1 fruit fly cellular context compared by ENCODE assay signal in the genomic region with DNA sequence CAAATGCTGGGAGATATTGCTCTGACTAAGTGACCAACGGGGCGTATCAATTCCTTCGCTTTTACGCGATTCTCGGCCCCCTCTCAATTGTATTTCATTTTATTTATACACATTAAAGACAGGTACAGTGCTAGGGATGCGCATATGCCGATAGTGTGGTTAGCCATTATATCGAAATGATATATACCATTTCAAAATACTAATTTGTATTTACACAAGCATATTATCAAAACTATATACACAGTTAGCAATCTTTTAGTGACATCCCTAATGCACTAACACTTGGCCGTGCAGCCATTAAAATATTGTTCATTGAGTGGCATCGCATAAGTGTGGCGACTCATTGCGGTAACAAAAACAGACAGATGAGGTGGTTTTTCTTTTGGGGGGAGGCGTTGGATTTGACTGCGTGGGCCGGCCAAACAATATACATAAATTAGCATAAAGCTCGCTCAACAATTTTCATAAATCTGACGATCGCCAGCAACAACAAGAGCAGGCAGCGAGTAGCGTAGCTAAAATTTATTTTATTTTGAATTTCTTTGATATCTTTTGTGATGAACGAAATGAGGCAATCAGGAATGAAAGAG.
TF ChIP-seq lines count a peak whose summit lies in the region.

No protein-coding gene starts in this region.

TF ChIP-seq in whole organism, embryonic, 481 proteins besides CTCF, POLR2A, EP300 and RAD21 (continued from another document):
- no peak for TF ChIP-seq CG2129 (GFP tag; IDR thresholded peaks at IDR 0.05; lab: Robert Waterston, UW; ENCODE audit: partially characterized antibody)
- TF ChIP-seq MESR4 (GFP tag; optimal IDR thresholded peaks at IDR 0.05; lab: Kevin White, UChicago) = no peak
- no peak for TF ChIP-seq tna (GFP tag; IDR thresholded peaks at IDR 0.05; lab: Robert Waterston, UW; ENCODE audit: partially characterized antibody)
- no peak for TF ChIP-seq tup (GFP tag; optimal IDR thresholded peaks at IDR 0.05; lab: Kevin White, UChicago)
- TF ChIP-seq CG4282 (GFP tag; optimal IDR thresholded peaks at IDR 0.05; lab: Kevin White, UChicago) = no peak
- peak; percentile 33 for TF ChIP-seq BEAF-32 (GFP tag; optimal IDR thresholded peaks at IDR 0.05; lab: Kevin White, UChicago)
- TF ChIP-seq hth (optimal IDR thresholded peaks at IDR 0.05; lab: Kevin White, UChicago) = no peak
- TF ChIP-seq CG7745 (tag; optimal IDR thresholded peaks at IDR 0.05; lab: Kevin White, UChicago) = no peak
- no peak for TF ChIP-seq CG10462 (GFP tag; optimal IDR thresholded peaks at IDR 0.05; lab: Kevin White, UChicago)
- TF ChIP-seq CG14710 (tag; optimal IDR thresholded peaks at IDR 0.05; lab: Kevin White, UChicago) = no peak
- TF ChIP-seq CG4854 (GFP tag; optimal IDR thresholded peaks at IDR 0.05; lab: Kevin White, UChicago) = no peak
- peak; percentile 48; the same call in 1 of the 2 replicates for TF ChIP-seq CG6272 (GFP tag; IDR thresholded peaks at IDR 0.05; lab: Robert Waterston, UW)
- TF ChIP-seq Dip3 (GFP tag; optimal IDR thresholded peaks at IDR 0.05; lab: Kevin White, UChicago) = peak; percentile 24
- peak; percentile 34 for TF ChIP-seq CG2120 (GFP tag; optimal IDR thresholded peaks at IDR 0.05; lab: Kevin White, UChicago)
- TF ChIP-seq mirr (GFP tag; optimal IDR thresholded peaks at IDR 0.05; lab: Kevin White, UChicago) = peak; percentile 11
- no peak for TF ChIP-seq dan (GFP tag; IDR thresholded peaks at IDR 0.05; lab: Robert Waterston, UW)
- no peak for TF ChIP-seq CG5245 (GFP tag; optimal IDR thresholded peaks at IDR 0.05; lab: Kevin White, UChicago)
- TF ChIP-seq peb (GFP tag; IDR thresholded peaks at IDR 0.05; lab: Robert Waterston, UW) = no peak
- TF ChIP-seq ac (GFP tag; optimal IDR thresholded peaks at IDR 0.05; lab: Kevin White, UChicago) = no peak
- TF ChIP-seq CG42726 (GFP tag; IDR thresholded peaks at IDR 0.05; lab: Robert Waterston, UW; ENCODE audit: partially characterized antibody) = no peak
- TF ChIP-seq CG17186 (GFP tag; optimal IDR thresholded peaks at IDR 0.05; lab: Kevin White, UChicago) = no peak
- no peak for TF ChIP-seq Sox100B (GFP tag; optimal IDR thresholded peaks at IDR 0.05; lab: Kevin White, UChicago)
- no peak for TF ChIP-seq CG10565 (GFP tag; optimal IDR thresholded peaks at IDR 0.05; lab: Kevin White, UChicago)
- no peak for TF ChIP-seq CG13296 (GFP tag; optimal IDR thresholded peaks at IDR 0.05; lab: Kevin White, UChicago)
- no peak for TF ChIP-seq inv (GFP tag; IDR thresholded peaks at IDR 0.05; lab: Robert Waterston, UW; ENCODE audit: partially characterized antibody)
- no peak for TF ChIP-seq CG32772 (GFP tag; IDR thresholded peaks at IDR 0.05; lab: Robert Waterston, UW)
- no peak for TF ChIP-seq sd (tag; optimal IDR thresholded peaks at IDR 0.05; lab: Kevin White, UChicago)
- TF ChIP-seq CG17385 (GFP tag; optimal IDR thresholded peaks at IDR 0.05; lab: Kevin White, UChicago) = peak; percentile 31
- no peak for TF ChIP-seq gsb (GFP tag; IDR thresholded peaks at IDR 0.05; lab: Robert Waterston, UW)
- no peak for TF ChIP-seq sim (GFP tag; IDR thresholded peaks at IDR 0.05; lab: Robert Waterston, UW)
- no peak for TF ChIP-seq ci (GFP tag; IDR thresholded peaks at IDR 0.05; lab: Robert Waterston, UW)
- TF ChIP-seq Six4 (GFP tag; optimal IDR thresholded peaks at IDR 0.05; lab: Kevin White, UChicago) = no peak
- TF ChIP-seq pfk (GFP tag; optimal IDR thresholded peaks at IDR 0.05; lab: Kevin White, UChicago) = no peak
- peak; percentile 63 for TF ChIP-seq slbo (GFP tag; IDR thresholded peaks at IDR 0.05; lab: Robert Waterston, UW)
- no peak for TF ChIP-seq CG7556 (GFP tag; optimal IDR thresholded peaks at IDR 0.05; lab: Kevin White, UChicago)
- no peak for TF ChIP-seq Mes4 (GFP tag; optimal IDR thresholded peaks at IDR 0.05; lab: Kevin White, UChicago)
- no peak for TF ChIP-seq CG11093 (GFP tag; IDR thresholded peaks at IDR 0.05; lab: Robert Waterston, UW)
- TF ChIP-seq Hr51 (GFP tag; optimal IDR thresholded peaks at IDR 0.05; lab: Kevin White, UChicago) = no peak
- no peak for TF ChIP-seq hb (GFP tag; IDR thresholded peaks at IDR 0.05; lab: Robert Waterston, UW; ENCODE audit: partially characterized antibody)
- TF ChIP-seq gfzf (GFP tag; optimal IDR thresholded peaks at IDR 0.05; lab: Kevin White, UChicago) = no peak
- TF ChIP-seq CG7357 (GFP tag; IDR thresholded peaks at IDR 0.05; lab: Robert Waterston, UW) = no peak
- no peak for TF ChIP-seq CG4707 (GFP tag; optimal IDR thresholded peaks at IDR 0.05; lab: Kevin White, UChicago)
- TF ChIP-seq CG13287 (GFP tag; IDR thresholded peaks at IDR 0.05; lab: Robert Waterston, UW; ENCODE audit: partially characterized antibody) = no peak
- no peak for TF ChIP-seq CG4617 (GFP tag; optimal IDR thresholded peaks at IDR 0.05; lab: Kevin White, UChicago; ENCODE audit: borderline replicate concordance)
- TF ChIP-seq luna (GFP tag; optimal IDR thresholded peaks at IDR 0.05; lab: Kevin White, UChicago) = no peak
- no peak for TF ChIP-seq Mad (GFP tag; optimal IDR thresholded peaks at IDR 0.05; lab: Kevin White, UChicago)
- TF ChIP-seq Hey (tag; optimal IDR thresholded peaks at IDR 0.05; lab: Kevin White, UChicago) = no peak
- TF ChIP-seq Dref (GFP tag; IDR thresholded peaks at IDR 0.05; lab: Robert Waterston, UW) = no peak
- no peak for TF ChIP-seq CG8281 (tag; optimal IDR thresholded peaks at IDR 0.05; lab: Kevin White, UChicago)
- no peak for TF ChIP-seq pb (GFP tag; optimal IDR thresholded peaks at IDR 0.05; lab: Kevin White, UChicago)
- TF ChIP-seq Sry-β (GFP tag; optimal IDR thresholded peaks at IDR 0.05; lab: Kevin White, UChicago) = no peak
- TF ChIP-seq trh (GFP tag; optimal IDR thresholded peaks at IDR 0.05; lab: Kevin White, UChicago) = no peak
- no peak for TF ChIP-seq Fer1 (GFP tag; optimal IDR thresholded peaks at IDR 0.05; lab: Kevin White, UChicago)
- TF ChIP-seq NK7.1 (GFP tag; optimal IDR thresholded peaks at IDR 0.05; lab: Kevin White, UChicago) = no peak
- peak; percentile 13 for TF ChIP-seq grau (tag; optimal IDR thresholded peaks at IDR 0.05; lab: Kevin White, UChicago)
- peak; percentile 27 for TF ChIP-seq CG9817 (tag; optimal IDR thresholded peaks at IDR 0.05; lab: Kevin White, UChicago)
- no peak for TF ChIP-seq bab2 (GFP tag; optimal IDR thresholded peaks at IDR 0.05; lab: Kevin White, UChicago)
- peak; percentile 14 for TF ChIP-seq CG10543 (GFP tag; optimal IDR thresholded peaks at IDR 0.05; lab: Kevin White, UChicago)
- no peak for TF ChIP-seq Poxn (GFP tag; IDR thresholded peaks at IDR 0.05; lab: Robert Waterston, UW)
- TF ChIP-seq BtbVII (GFP tag; optimal IDR thresholded peaks at IDR 0.05; lab: Kevin White, UChicago) = no peak
- peak; percentile 11 for TF ChIP-seq unpg (GFP tag; optimal IDR thresholded peaks at IDR 0.05; lab: Kevin White, UChicago)
- 0 out of 2 replicates have a peak, but pooled peaks have one; percentile 39 for TF ChIP-seq al (GFP tag; IDR thresholded peaks at IDR 0.05; lab: Robert Waterston, UW)
- TF ChIP-seq sob (GFP tag; IDR thresholded peaks at IDR 0.05; lab: Robert Waterston, UW) = no peak
- TF ChIP-seq gt (GFP tag; IDR thresholded peaks at IDR 0.05; lab: Robert Waterston, UW) = no peak
- TF ChIP-seq CG4404 (GFP tag; IDR thresholded peaks at IDR 0.05; lab: Robert Waterston, UW) = 0 out of 2 replicates have a peak, but pooled peaks have one; percentile 24
- TF ChIP-seq fru (optimal IDR thresholded peaks at IDR 0.05; lab: Kevin White, UChicago) = no peak
- no peak for TF ChIP-seq Hr39 (optimal IDR thresholded peaks at IDR 0.05; lab: Kevin White, UChicago)
- TF ChIP-seq CG11247 (GFP tag; IDR thresholded peaks at IDR 0.05; lab: Robert Waterston, UW) = no peak
- no peak for TF ChIP-seq trem (tag; optimal IDR thresholded peaks at IDR 0.05; lab: Kevin White, UChicago)
- TF ChIP-seq nerfin-1 (tag; optimal IDR thresholded peaks at IDR 0.05; lab: Kevin White, UChicago) = no peak
- TF ChIP-seq gcm (GFP tag; optimal IDR thresholded peaks at IDR 0.05; lab: Kevin White, UChicago) = no peak
- no peak for TF ChIP-seq bigmax (GFP tag; optimal IDR thresholded peaks at IDR 0.05; lab: Kevin White, UChicago)
- no peak for TF ChIP-seq Dll (GFP tag; IDR thresholded peaks at IDR 0.05; lab: Robert Waterston, UW; ENCODE audit: partially characterized antibody)
- TF ChIP-seq nau (GFP tag; optimal IDR thresholded peaks at IDR 0.05; lab: Kevin White, UChicago) = no peak
- TF ChIP-seq CG14667 (GFP tag; IDR thresholded peaks at IDR 0.05; lab: Robert Waterston, UW) = no peak
- no peak for TF ChIP-seq zen (tag; optimal IDR thresholded peaks at IDR 0.05; lab: Kevin White, UChicago)
- TF ChIP-seq Stat92E (GFP tag; optimal IDR thresholded peaks at IDR 0.05; lab: Kevin White, UChicago) = no peak
- TF ChIP-seq CG3065 (GFP tag; optimal IDR thresholded peaks at IDR 0.05; lab: Kevin White, UChicago) = no peak
- TF ChIP-seq CG18262 (tag; optimal IDR thresholded peaks at IDR 0.05; lab: Kevin White, UChicago) = no peak
- no peak for TF ChIP-seq Awh (GFP tag; IDR thresholded peaks at IDR 0.05; lab: Robert Waterston, UW)
- TF ChIP-seq Ets65A (GFP tag; lab: Kevin White, UChicago) = peak; percentile 83
- TF ChIP-seq CG8290 (GFP tag; optimal IDR thresholded peaks at IDR 0.05; lab: Kevin White, UChicago) = no peak
- TF ChIP-seq CG8290 (tag; optimal IDR thresholded peaks at IDR 0.05; lab: Kevin White, UChicago) = no peak
